Worm (Caenorhabditis elegans): ENCODE measurements around the gene D2024.4.

ce11 chrIV:7188030-7188429 lies 43.0 kb upstream of the D2024.4 start, which contains the start of gene C42D4.13:
- no peak for TF ChIP-seq ceh-28 (tag; optimal IDR thresholded peaks at IDR 0.05)
- no peak for TF ChIP-seq nhr-23 (tag; optimal IDR thresholded peaks at IDR 0.05)
- no peak for TF ChIP-seq ama-1 (optimal IDR thresholded peaks at IDR 0.05)
- no peak for TF ChIP-seq fos-1 (tag; optimal IDR thresholded peaks at IDR 0.05)
- no peak for TF ChIP-seq nhr-76 (tag; optimal IDR thresholded peaks at IDR 0.05)
- no peak for TF ChIP-seq skn-1 (tag; optimal IDR thresholded peaks at IDR 0.05)
- TF ChIP-seq ZK546.5 (tag; optimal IDR thresholded peaks at IDR 0.05): no peak
- no peak for TF ChIP-seq elt-2 (tag; optimal IDR thresholded peaks at IDR 0.05)
- no peak for TF ChIP-seq lin-39 (tag; optimal IDR thresholded peaks at IDR 0.05)
- no peak for TF ChIP-seq fkh-10 (GFP tag; optimal IDR thresholded peaks at IDR 0.05)
- TF ChIP-seq zag-1 (tag; optimal IDR thresholded peaks at IDR 0.05): no peak
